Worm (Caenorhabditis elegans) whole organism, L4 larva: ENCODE data around the gene F53B7.4.

Source experiments
- D1046.2 ChIP-seq: fragments of 200-800 bp; sonication (Bioruptor generic); IDR thresholded peaks from 2 replicates; pipeline ENCODE4 v1.3.6; 2022; ENCODE audit warnings: missing genetic modification characterization, missing compliant biosample characterization
- F10B5.3 ChIP-seq: sonication (generic microtip); optimal IDR thresholded peaks from 2 replicates; lab custom pipeline; 2016; ENCODE audit warnings: mild to moderate bottlenecking, missing genetic modification characterization, missing compliant biosample characterization
- F37D6.2 ChIP-seq: sonication (generic microtip); optimal IDR thresholded peaks from 2 replicates; lab custom pipeline; 2016; ENCODE audit warnings: mild to moderate bottlenecking, missing genetic modification characterization, missing compliant biosample characterization
- T20F7.1 ChIP-seq: fragments of 200-800 bp; sonication (Bioruptor generic); optimal IDR thresholded peaks from 2 replicates; lab custom pipeline; 2018; ENCODE audit warnings: mild to moderate bottlenecking, missing genetic modification characterization, missing compliant biosample characterization
- T26A8.4 ChIP-seq: fragments of 200-800 bp; sonication (Bioruptor generic); IDR thresholded peaks from 2 replicates; pipeline ENCODE4 v1.3.6; 2022; ENCODE audit warnings: missing genetic modification characterization, missing compliant biosample characterization
- Y105C5A.15 ChIP-seq: fragments of 200-800 bp; sonication (Bioruptor generic); IDR thresholded peaks from 2 replicates; pipeline ENCODE4 v1.3.6; 2022; ENCODE audit warnings: missing genetic modification characterization, missing compliant biosample characterization
- Y75B8A.6 ChIP-seq: fragments of 200-800 bp; sonication (Bioruptor generic); IDR thresholded peaks from 2 replicates; pipeline ENCODE4 v1.3.6; 2022; ENCODE audit warnings: missing genetic modification reagents, missing genetic modification characterization, missing compliant biosample characterization
- aha-1 ChIP-seq: fragments of 150-350 bp; peaks from one replicate; lab custom pipeline; 2014; ENCODE audit warnings: missing biosample characterization, missing genetic modification characterization
- aly-2 ChIP-seq: sonication (generic microtip); optimal IDR thresholded peaks from 2 replicates; lab custom pipeline; 2018; ENCODE audit warnings: missing biosample characterization, missing genetic modification characterization
- ama-1 ChIP-seq: fragments of 150-350 bp; optimal IDR thresholded peaks from 2 replicates; lab custom pipeline; 2014; ENCODE audit warnings: inconsistent platforms, mixed read lengths
- attf-4 ChIP-seq: sonication (generic microtip); optimal IDR thresholded peaks from 3 replicates; lab custom pipeline; 2017; ENCODE audit warnings: missing biosample characterization, missing genetic modification characterization
- ceh-28 ChIP-seq: fragments of 150-350 bp; optimal IDR thresholded peaks from 2 replicates; lab custom pipeline; 2014; ENCODE audit warnings: missing biosample characterization, missing genetic modification reagents, missing genetic modification characterization
- ceh-44 ChIP-seq: fragments of 200-800 bp; sonication (Bioruptor generic); IDR thresholded peaks from 2 replicates; pipeline ENCODE4 v1.3.6; 2022; ENCODE audit warnings: missing genetic modification reagents, missing genetic modification characterization, missing compliant biosample characterization
- ces-1 ChIP-seq: fragments of 150-350 bp; sonication (generic microtip); optimal IDR thresholded peaks from 4 replicates; lab custom pipeline; 2014; ENCODE audit warnings: missing biosample characterization, missing genetic modification reagents, missing genetic modification characterization
- cey-2 ChIP-seq: sonication (generic microtip); optimal IDR thresholded peaks from 3 replicates; lab custom pipeline; 2017; ENCODE audit warnings: missing genetic modification characterization, mild to moderate bottlenecking, missing compliant biosample characterization, antibody characterized with exemption, borderline replicate concordance; ENCODE audit not compliant: insufficient read depth
- daf-16 ChIP-seq, 3 experiments: sonication (generic microtip); optimal IDR thresholded peaks; 2 replicates each; lab custom pipeline; 2016 to 2017; ENCODE audit warnings: missing genetic modification characterization in 3 of 3, missing genetic modification reagents in 3 of 3, mild to moderate bottlenecking in 2 of 3, missing compliant biosample characterization in 2 of 3, missing biosample characterization in 1 of 3, moderate library complexity in 1 of 3
- daf-19 ChIP-seq: fragments of 200-800 bp; sonication (Bioruptor generic); conservative IDR thresholded peaks from 2 replicates; pipeline ENCODE4 v1.3.6; 2022; ENCODE audit warnings: missing genetic modification characterization, missing compliant biosample characterization
- dve-1 ChIP-seq: sonication (generic microtip); optimal IDR thresholded peaks from 2 replicates; lab custom pipeline; 2017; ENCODE audit warnings: antibody characterized with exemption, mild to moderate bottlenecking, missing genetic modification characterization, missing compliant biosample characterization; ENCODE audit not compliant: insufficient read depth
- hlh-11 ChIP-seq: fragments of 200-800 bp; sonication (Bioruptor generic); optimal IDR thresholded peaks from 2 replicates; lab custom pipeline; 2018; ENCODE audit warnings: mild to moderate bottlenecking, missing genetic modification characterization, missing compliant biosample characterization
- hlh-30 ChIP-seq: sonication (generic microtip); optimal IDR thresholded peaks from 2 replicates; lab custom pipeline; 2017; ENCODE audit warnings: antibody characterized with exemption, mild to moderate bottlenecking, missing genetic modification characterization, missing compliant biosample characterization; ENCODE audit not compliant: insufficient read depth
- jun-1 ChIP-seq: fragments of 150-350 bp; optimal IDR thresholded peaks from 2 replicates; lab custom pipeline; 2014; ENCODE audit warnings: missing biosample characterization, missing genetic modification reagents, missing genetic modification characterization
- lin-15B ChIP-seq: fragments of 150-350 bp; sonication (generic microtip); optimal IDR thresholded peaks from 3 replicates; lab custom pipeline; 2014; ENCODE audit warnings: missing biosample characterization, missing genetic modification characterization
- lsy-2 ChIP-seq, 2 experiments: fragments of 150-350 bp in 1 of 2; sonication (generic microtip) in 1 of 2; optimal IDR thresholded peaks; 2 replicates each; lab custom pipeline; 2014 to 2017; ENCODE audit warnings: missing biosample characterization in 2 of 2, missing genetic modification characterization in 2 of 2
- mdl-1 ChIP-seq, 2 experiments: fragments of 150-350 bp in 1 of 2; sonication (generic microtip) in 1 of 2; optimal IDR thresholded peaks; 2 replicates each; lab custom pipeline; 2014 to 2017; ENCODE audit warnings: missing biosample characterization in 2 of 2, missing genetic modification characterization in 2 of 2
- mdt-29 ChIP-seq: fragments of 200-800 bp; sonication (Bioruptor generic); IDR thresholded peaks from 2 replicates; pipeline ENCODE4 v1.3.6; 2022; ENCODE audit warnings: missing genetic modification reagents, missing genetic modification characterization, missing compliant biosample characterization
- mes-2 ChIP-seq: sonication (generic microtip); optimal IDR thresholded peaks from 2 replicates; lab custom pipeline; 2016; ENCODE audit warnings: missing genotype, mild to moderate bottlenecking, missing genetic modification characterization, missing compliant biosample characterization; ENCODE audit not compliant: poor library complexity, severe bottlenecking
- nhr-111 ChIP-seq: fragments of 200-800 bp; sonication (Bioruptor generic); optimal IDR thresholded peaks from 2 replicates; lab custom pipeline; 2018; ENCODE audit warnings: mild to moderate bottlenecking, missing genetic modification characterization, missing compliant biosample characterization
- nhr-25 ChIP-seq: sonication (generic microtip); optimal IDR thresholded peaks from 2 replicates; lab custom pipeline; 2017; ENCODE audit warnings: missing genetic modification characterization, mild to moderate bottlenecking, missing compliant biosample characterization, antibody characterized with exemption, moderate library complexity, borderline replicate concordance; ENCODE audit not compliant: insufficient read depth
- nhr-28 ChIP-seq: fragments of 150-350 bp; optimal IDR thresholded peaks from 2 replicates; lab custom pipeline; 2014; ENCODE audit warnings: missing biosample characterization, missing genetic modification characterization
- nhr-76 ChIP-seq: fragments of 150-350 bp; optimal IDR thresholded peaks from 2 replicates; lab custom pipeline; 2014; ENCODE audit warnings: missing biosample characterization, missing genetic modification characterization
- pha-4 ChIP-seq, 2 experiments: fragments of 150-350 bp in 1 of 2; fragments of 200-800 bp in 1 of 2; sonication (Bioruptor generic) in 1 of 2; IDR thresholded peaks in 1 of 2; optimal IDR thresholded peaks in 1 of 2; 2 replicates each; pipeline versions ENCODE4 v1.3.6 to Lab custom; 2014 to 2022; ENCODE audit warnings: missing genetic modification characterization in 2 of 2, missing genetic modification reagents in 2 of 2, missing biosample characterization in 1 of 2, missing compliant biosample characterization in 1 of 2
- php-3 ChIP-seq: fragments of 200-800 bp; sonication (Bioruptor generic); IDR thresholded peaks from 2 replicates; pipeline ENCODE4 v1.3.6; 2022; ENCODE audit warnings: missing genetic modification reagents, missing genetic modification characterization, missing compliant biosample characterization
- pqm-1 ChIP-seq: sonication (generic microtip); optimal IDR thresholded peaks from 2 replicates; lab custom pipeline; 2017; ENCODE audit warnings: missing biosample characterization, missing genetic modification characterization
- saeg-2 ChIP-seq: fragments of 200-800 bp; sonication (Bioruptor generic); IDR thresholded peaks from 2 replicates; pipeline ENCODE4 v1.3.6; 2022; ENCODE audit warnings: missing genetic modification reagents, missing genetic modification characterization, missing compliant biosample characterization
- sdz-12 ChIP-seq: fragments of 200-800 bp; sonication (Bioruptor generic); optimal IDR thresholded peaks from 2 replicates; lab custom pipeline; 2018; ENCODE audit warnings: mild to moderate bottlenecking, missing genetic modification characterization, missing compliant biosample characterization
- set-16 ChIP-seq: fragments of 200-800 bp; sonication (Bioruptor generic); IDR thresholded peaks from 2 replicates; pipeline ENCODE4 v1.3.6; 2022; ENCODE audit warnings: missing genetic modification reagents, missing genetic modification characterization, missing compliant biosample characterization
- snpc-1.2 ChIP-seq: fragments of 200-800 bp; sonication (Bioruptor generic); IDR thresholded peaks from 2 replicates; pipeline ENCODE4 v1.3.6; 2022; ENCODE audit warnings: missing genetic modification reagents, missing genetic modification characterization, missing compliant biosample characterization
- snpc-4 ChIP-seq: fragments of 150-350 bp; optimal IDR thresholded peaks from 2 replicates; lab custom pipeline; 2014; ENCODE audit warnings: missing biosample characterization, missing genetic modification characterization
- spr-1 ChIP-seq: sonication (generic microtip); optimal IDR thresholded peaks from 2 replicates; lab custom pipeline; 2016; ENCODE audit warnings: mild to moderate bottlenecking, missing genetic modification characterization, missing compliant biosample characterization
- spr-3 ChIP-seq: fragments of 200-800 bp; sonication (Bioruptor generic); optimal IDR thresholded peaks from 2 replicates; lab custom pipeline; 2018; ENCODE audit warnings: mild to moderate bottlenecking, missing genetic modification characterization, missing compliant biosample characterization
- unc-130 ChIP-seq: sonication (generic microtip); optimal IDR thresholded peaks from 2 replicates; lab custom pipeline; 2016; ENCODE audit warnings: missing genetic modification reagents, missing genetic modification characterization, missing compliant biosample characterization
- unc-39 ChIP-seq: sonication (generic microtip); optimal IDR thresholded peaks from 2 replicates; lab custom pipeline; 2017; ENCODE audit warnings: missing biosample characterization, missing genetic modification characterization
- vab-7 ChIP-seq: fragments of 200-800 bp; sonication (Bioruptor generic); IDR thresholded peaks from 2 replicates; pipeline ENCODE4 v1.3.6; 2022; ENCODE audit warnings: missing genetic modification reagents, missing genetic modification characterization, missing compliant biosample characterization
- zag-1 ChIP-seq: fragments of 150-350 bp; optimal IDR thresholded peaks from 2 replicates; lab custom pipeline; 2014; ENCODE audit warnings: missing biosample characterization, missing genetic modification characterization
- zfp-3 ChIP-seq: fragments of 200-800 bp; sonication (Bioruptor generic); conservative IDR thresholded peaks from 2 replicates; pipeline ENCODE4 v1.3.6; 2022; ENCODE audit warnings: missing genetic modification reagents, missing genetic modification characterization, missing compliant biosample characterization
- ztf-11 ChIP-seq: fragments of 150-350 bp; optimal IDR thresholded peaks from 2 replicates; lab custom pipeline; 2014; ENCODE audit warnings: missing biosample characterization, missing genetic modification characterization

Gene F53B7.4

DNA sequence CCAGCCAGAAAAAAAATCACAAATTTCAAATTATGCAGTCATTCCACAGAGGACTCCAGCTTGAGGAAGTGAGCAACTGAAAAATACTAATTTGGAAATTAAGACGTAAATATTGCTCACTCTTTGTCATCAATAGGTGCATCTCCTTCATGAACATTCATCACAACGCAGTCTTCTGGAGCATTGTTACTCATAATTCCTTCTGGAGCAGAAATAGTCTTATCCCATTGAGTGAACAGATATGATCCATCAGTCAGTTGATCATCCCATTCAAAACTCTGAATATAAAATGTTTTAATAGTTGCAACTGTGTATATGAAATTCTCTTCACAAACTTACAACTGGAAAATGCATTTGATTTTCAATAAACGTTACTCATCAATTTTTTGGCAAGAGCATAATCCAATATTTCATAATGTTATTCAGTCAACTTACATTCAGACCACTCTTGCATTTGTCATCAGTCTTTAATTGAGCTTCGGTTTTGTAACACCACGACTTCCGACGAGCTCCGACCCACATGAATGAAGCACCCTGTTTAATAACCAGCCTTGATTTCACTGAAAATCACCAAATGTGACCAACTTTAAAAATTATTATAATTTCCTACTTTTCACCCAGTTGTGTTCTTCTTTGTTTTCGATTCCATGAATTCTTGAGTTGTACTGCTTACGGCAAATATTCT, 48.7 kb downstream of the F53B7.4 start (continued):
- TF ChIP-seq vab-7 (GFP tag; lab: Robert Waterston, UW) = no peak
- TF ChIP-seq unc-130 (GFP tag; lab: Kevin White, UChicago) = no peak
- no peak for TF ChIP-seq D1046.2 (GFP tag; lab: Robert Waterston, UW)
- peak; percentile 72 for TF ChIP-seq ama-1
- TF ChIP-seq sdz-12 (GFP tag; lab: Kevin White, UChicago) = peak; percentile 59
- TF ChIP-seq aha-1 = peak; percentile 29
- TF ChIP-seq T26A8.4 (GFP tag; lab: Robert Waterston, UW) = no peak; the same call in 1 of the 2 replicates
- no peak for TF ChIP-seq Y105C5A.15 (GFP tag; lab: Robert Waterston, UW)
- TF ChIP-seq snpc-1.2 = no peak
- TF ChIP-seq mdt-29 (GFP tag; lab: Robert Waterston, UW) = 0 out of 2 replicates have a peak, but pooled peaks have one; percentile 32
- peak; percentile 42 for TF ChIP-seq dve-1 (tag; lab: Kevin White, UChicago)
- TF ChIP-seq lin-15B = no peak
- peak in 1 of 2 experiments; percentile 48 for TF ChIP-seq daf-16 (GFP tag; optimal IDR thresholded peaks at IDR 0.05; lab: Kevin White, UChicago)
- TF ChIP-seq daf-16 (tag; optimal IDR thresholded peaks at IDR 0.05; lab: Kevin White, UChicago) = no peak

DNA sequence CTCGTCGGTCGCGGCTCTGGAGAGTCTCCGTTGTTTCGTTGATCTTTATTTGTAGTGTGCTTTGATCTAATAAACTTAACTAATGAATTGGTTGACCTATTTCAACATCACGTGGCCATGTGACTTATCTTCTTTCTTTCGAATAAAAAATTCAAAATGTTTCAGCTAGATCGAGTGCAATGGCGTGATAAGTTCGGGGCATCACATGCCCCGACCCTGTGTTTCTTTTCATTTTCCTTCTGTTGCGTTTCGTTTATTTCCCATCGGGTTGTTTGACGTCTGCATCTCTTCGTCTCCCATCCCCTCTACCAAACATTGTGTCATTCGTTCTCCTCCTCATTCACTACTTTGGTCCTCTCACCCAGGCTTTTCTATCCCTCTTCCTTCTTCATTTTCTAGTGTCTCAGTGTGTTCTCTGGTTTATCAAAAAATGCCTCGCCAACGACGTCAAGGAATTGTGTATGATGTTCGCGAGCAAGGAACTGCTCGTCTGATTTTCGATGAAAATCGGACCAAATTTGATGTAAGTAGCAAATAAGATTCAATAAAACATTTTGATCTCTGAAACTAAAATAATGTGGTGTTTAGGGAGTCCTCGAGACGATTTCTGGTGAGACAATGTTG, 50.6 kb downstream of the F53B7.4 start, which contains the start of gene F17C11.4:
Gene F17C11.4, plus strand, starts transcription at position 206 of the 624 bp plus-strand sequence.
- no peak for TF ChIP-seq ceh-44 (GFP tag; lab: Robert Waterston, UW)
- no peak for TF ChIP-seq ceh-28 (tag; lab: Kevin White, UChicago)
- TF ChIP-seq jun-1 = no peak
- no peak for TF ChIP-seq F10B5.3 (tag; lab: Kevin White, UChicago)
- TF ChIP-seq saeg-2 (GFP tag; lab: Robert Waterston, UW) = peak; percentile 39; the same call in 1 of the 2 replicates
- TF ChIP-seq F37D6.2 (tag; lab: Kevin White, UChicago) = no peak
- peak; percentile 62 for TF ChIP-seq nhr-76
- TF ChIP-seq cey-2 (tag; lab: Kevin White, UChicago) = peak; percentile 6
- peak; percentile 96 for TF ChIP-seq hlh-30 (tag; lab: Kevin White, UChicago)
- 0 out of 2 replicates have a peak, but pooled peaks have one; percentile 16 for TF ChIP-seq set-16
- TF ChIP-seq zag-1 (tag; lab: Kevin White, UChicago) = no peak
- no peak for TF ChIP-seq daf-19
- TF ChIP-seq Y75B8A.6 = peak; percentile 47; the same call in 1 of the 2 replicates
- TF ChIP-seq ztf-11 = no peak
- peak; percentile 57; the same call in 1 of the 2 replicates for TF ChIP-seq zfp-3
- TF ChIP-seq ces-1 = no peak
- peak in 1 of 2 experiments; percentile 87 for TF ChIP-seq mdl-1 (tag; optimal IDR thresholded peaks at IDR 0.05; lab: Kevin White, UChicago)
- no peak for TF ChIP-seq spr-3 (GFP tag; lab: Kevin White, UChicago)
- TF ChIP-seq mes-2 = no peak
- TF ChIP-seq pha-4 (GFP tag; IDR thresholded peaks at IDR 0.05; lab: Robert Waterston, UW) = no peak; the same call in 1 of the 2 replicates
- TF ChIP-seq pha-4 (tag; optimal IDR thresholded peaks at IDR 0.05; lab: Kevin White, UChicago) = no peak
- peak; percentile 62; the same call in 1 of the 2 replicates for TF ChIP-seq php-3
- TF ChIP-seq pqm-1 = no peak
- no peak for TF ChIP-seq aly-2 (tag; lab: Kevin White, UChicago)
- no peak for TF ChIP-seq unc-39 (tag; lab: Kevin White, UChicago)
- peak; percentile 10 for TF ChIP-seq spr-1 (tag; lab: Kevin White, UChicago)
- TF ChIP-seq attf-4 = no peak
- TF ChIP-seq snpc-4 (tag; lab: Kevin White, UChicago) = no peak
- peak; percentile 93 for TF ChIP-seq hlh-11
- TF ChIP-seq lsy-2 (tag; optimal IDR thresholded peaks at IDR 0.05; lab: Kevin White, UChicago) = peak; percentile 60 to 77
- TF ChIP-seq nhr-28 (tag; lab: Kevin White, UChicago) = peak; percentile 96
- TF ChIP-seq vab-7 (GFP tag; lab: Robert Waterston, UW) = no peak
- peak; percentile 64 for TF ChIP-seq T20F7.1 (GFP tag; lab: Kevin White, UChicago)
- no peak for TF ChIP-seq nhr-111 (GFP tag; lab: Kevin White, UChicago)
- peak; percentile 99 for TF ChIP-seq aha-1
- TF ChIP-seq nhr-25 (tag; lab: Kevin White, UChicago) = peak; percentile 89
